Worm (Caenorhabditis elegans) whole organism, L3 larva: ENCODE measurements around the gene F13D12.10.
A peak's percentile ranks its signal among the peaks of the same experiment; 100 is the strongest.

Experiments used
- R02D3.7 ChIP-seq: fragments of 150-350 bp; optimal IDR thresholded peaks from 2 replicates; lab custom pipeline; 2014; ENCODE audit warnings: missing biosample characterization, missing genetic modification characterization
- ZK546.5 ChIP-seq: sonication (generic microtip); optimal IDR thresholded peaks from 2 replicates; lab custom pipeline; 2017; ENCODE audit warnings: missing biosample characterization, missing genetic modification characterization
- aly-2 ChIP-seq: fragments of 150-350 bp; optimal IDR thresholded peaks from 2 replicates; lab custom pipeline; 2014; ENCODE audit warnings: missing biosample characterization, missing genetic modification characterization
- ama-1 ChIP-seq: fragments of 150-350 bp; optimal IDR thresholded peaks from 2 replicates; lab custom pipeline; 2018
- ceh-16 ChIP-seq: sonication (generic microtip); optimal IDR thresholded peaks from 2 replicates; lab custom pipeline; 2017; ENCODE audit warnings: missing biosample characterization, missing genetic modification characterization
- ceh-28 ChIP-seq: fragments of 150-350 bp; optimal IDR thresholded peaks from 2 replicates; lab custom pipeline; 2014; ENCODE audit warnings: missing biosample characterization, missing genetic modification reagents, missing genetic modification characterization
- ceh-82 ChIP-seq: fragments of 150-350 bp; optimal IDR thresholded peaks from 2 replicates; lab custom pipeline; 2014; ENCODE audit warnings: missing biosample characterization, missing genetic modification characterization
- ceh-9 ChIP-seq: sonication (generic microtip); optimal IDR thresholded peaks from 2 replicates; lab custom pipeline; 2018; ENCODE audit warnings: missing biosample characterization, missing genetic modification characterization
- daf-12 ChIP-seq: fragments of 150-350 bp; optimal IDR thresholded peaks from 2 replicates; lab custom pipeline; 2014; ENCODE audit warnings: missing biosample characterization, missing genetic modification reagents, missing genetic modification characterization
- egl-27 ChIP-seq: sonication (generic microtip); optimal IDR thresholded peaks from 4 replicates; lab custom pipeline; 2017; ENCODE audit warnings: missing biosample characterization, missing genetic modification reagents, missing genetic modification characterization
- egl-5 ChIP-seq: fragments of 150-350 bp; optimal IDR thresholded peaks from 2 replicates; lab custom pipeline; 2017; ENCODE audit warnings: missing biosample characterization, missing genetic modification reagents, missing genetic modification characterization, inconsistent platforms
- elt-1 ChIP-seq: fragments of 150-350 bp; optimal IDR thresholded peaks from 2 replicates; lab custom pipeline; 2014; ENCODE audit warnings: missing biosample characterization, missing genetic modification characterization
- elt-2 ChIP-seq: sonication (generic microtip); optimal IDR thresholded peaks from 2 replicates; lab custom pipeline; 2016; ENCODE audit warnings: missing genetic modification reagents, mild to moderate bottlenecking, missing genetic modification characterization, missing compliant biosample characterization
- elt-3 ChIP-seq, 3 experiments: fragments of 150-350 bp in 1 of 3; sonication (generic microtip) in 2 of 3; optimal IDR thresholded peaks; 2 replicates in 2 of 3; 4 replicates in 1 of 3; lab custom pipeline; 2014 to 2017; ENCODE audit warnings: missing biosample characterization in 3 of 3, missing genetic modification characterization in 3 of 3
- eor-1 ChIP-seq, 2 experiments: fragments of 150-350 bp; optimal IDR thresholded peaks; 2 replicates each; lab custom pipeline; 2014 to 2018; ENCODE audit warnings: missing biosample characterization in 2 of 2, missing genetic modification characterization in 2 of 2
- fkh-10 ChIP-seq: sonication (generic microtip); optimal IDR thresholded peaks from 2 replicates; lab custom pipeline; 2017; ENCODE audit warnings: missing biosample characterization, missing genetic modification reagents, missing genetic modification characterization
- fkh-2 ChIP-seq: fragments of 150-350 bp; optimal IDR thresholded peaks from 2 replicates; lab custom pipeline; 2014; ENCODE audit warnings: missing biosample characterization, missing genetic modification reagents, missing genetic modification characterization
- fos-1 ChIP-seq: fragments of 150-350 bp; optimal IDR thresholded peaks from 2 replicates; lab custom pipeline; 2014; ENCODE audit warnings: missing biosample characterization, missing genetic modification characterization
- hmg-11 ChIP-seq: sonication (generic microtip); optimal IDR thresholded peaks from 2 replicates; lab custom pipeline; 2016; ENCODE audit warnings: missing genetic modification characterization, missing compliant biosample characterization
- jun-1 ChIP-seq: fragments of 150-350 bp; optimal IDR thresholded peaks from 2 replicates; lab custom pipeline; 2014; ENCODE audit warnings: missing biosample characterization, missing genetic modification reagents, missing genetic modification characterization
- lin-15B ChIP-seq: fragments of 150-350 bp; optimal IDR thresholded peaks from 2 replicates; lab custom pipeline; 2014; ENCODE audit warnings: missing biosample characterization, missing genetic modification characterization
- lin-39 ChIP-seq: fragments of 150-350 bp; optimal IDR thresholded peaks from 2 replicates; lab custom pipeline; 2018; ENCODE audit warnings: missing biosample characterization, missing genetic modification reagents, missing genetic modification characterization
- lsy-12 ChIP-seq: sonication (generic microtip); optimal IDR thresholded peaks from 2 replicates; lab custom pipeline; 2016; ENCODE audit warnings: mild to moderate bottlenecking, missing genetic modification characterization, missing compliant biosample characterization
- mdl-1 ChIP-seq: fragments of 150-350 bp; optimal IDR thresholded peaks from 2 replicates; lab custom pipeline; 2014; ENCODE audit warnings: missing biosample characterization, missing genetic modification characterization
- mml-1 ChIP-seq: fragments of 150-350 bp; sonication (generic microtip); optimal IDR thresholded peaks from 3 replicates; lab custom pipeline; 2014; ENCODE audit warnings: missing biosample characterization, missing genetic modification characterization
- nfya-1 ChIP-seq: sonication (generic microtip); optimal IDR thresholded peaks from 2 replicates; lab custom pipeline; 2017; ENCODE audit warnings: missing genetic modification characterization, mild to moderate bottlenecking, missing compliant biosample characterization, antibody characterized with exemption, moderate library complexity; ENCODE audit not compliant: insufficient read depth
- nhr-11 ChIP-seq: fragments of 150-350 bp; optimal IDR thresholded peaks from 2 replicates; lab custom pipeline; 2014; ENCODE audit warnings: missing biosample characterization, missing genetic modification characterization
- nhr-12 ChIP-seq: fragments of 150-350 bp; optimal IDR thresholded peaks from 2 replicates; lab custom pipeline; 2014; ENCODE audit warnings: missing biosample characterization, missing genetic modification characterization
- nhr-23 ChIP-seq: fragments of 150-350 bp; optimal IDR thresholded peaks from 2 replicates; lab custom pipeline; 2014; ENCODE audit warnings: missing biosample characterization, missing genetic modification reagents, missing genetic modification characterization
- nhr-237 ChIP-seq: fragments of 150-350 bp; optimal IDR thresholded peaks from 2 replicates; lab custom pipeline; 2014; ENCODE audit warnings: missing biosample characterization, missing genetic modification characterization
- nhr-25 ChIP-seq: sonication (generic microtip); optimal IDR thresholded peaks from 2 replicates; lab custom pipeline; 2017; ENCODE audit warnings: missing biosample characterization, missing genetic modification characterization
- nhr-28 ChIP-seq: fragments of 150-350 bp; optimal IDR thresholded peaks from 2 replicates; lab custom pipeline; 2014; ENCODE audit warnings: missing biosample characterization, missing genetic modification characterization
- nhr-43 ChIP-seq: sonication (generic microtip); optimal IDR thresholded peaks from 2 replicates; lab custom pipeline; 2016; ENCODE audit warnings: mild to moderate bottlenecking, missing genetic modification characterization, missing compliant biosample characterization; ENCODE audit not compliant: poor library complexity, severe bottlenecking
- nhr-67 ChIP-seq: fragments of 150-350 bp; optimal IDR thresholded peaks from 2 replicates; lab custom pipeline; 2014; ENCODE audit warnings: missing biosample characterization, missing genetic modification characterization
- nhr-76 ChIP-seq: fragments of 150-350 bp; sonication (generic microtip); optimal IDR thresholded peaks from 5 replicates; lab custom pipeline; 2014; ENCODE audit warnings: missing biosample characterization, missing genetic modification characterization
- nhr-77 ChIP-seq: fragments of 150-350 bp; optimal IDR thresholded peaks from 2 replicates; lab custom pipeline; 2014; ENCODE audit warnings: missing biosample characterization, missing genetic modification characterization
- pha-4 ChIP-seq: fragments of 150-350 bp; optimal IDR thresholded peaks from 2 replicates; lab custom pipeline; 2014; ENCODE audit warnings: missing biosample characterization, missing genetic modification reagents, missing genetic modification characterization
- pqm-1 ChIP-seq: fragments of 150-350 bp; optimal IDR thresholded peaks from 2 replicates; lab custom pipeline; 2017; ENCODE audit warnings: missing biosample characterization, missing genetic modification characterization, inconsistent platforms
- sea-2 ChIP-seq: fragments of 150-350 bp; sonication (generic microtip); optimal IDR thresholded peaks from 4 replicates; lab custom pipeline; 2014; ENCODE audit warnings: missing biosample characterization, missing genetic modification reagents, missing genetic modification characterization
- skn-1 ChIP-seq: fragments of 150-350 bp; optimal IDR thresholded peaks from 2 replicates; lab custom pipeline; 2014; ENCODE audit warnings: missing biosample characterization, missing genetic modification characterization
- snpc-4 ChIP-seq: fragments of 150-350 bp; optimal IDR thresholded peaks from 2 replicates; lab custom pipeline; 2014; ENCODE audit warnings: missing biosample characterization, missing genetic modification characterization
- tbx-2 ChIP-seq: sonication (generic microtip); optimal IDR thresholded peaks from 2 replicates; lab custom pipeline; 2016; ENCODE audit warnings: mild to moderate bottlenecking, missing genetic modification characterization, missing compliant biosample characterization
- unc-39 ChIP-seq: sonication (generic microtip); optimal IDR thresholded peaks from 4 replicates; lab custom pipeline; 2017; ENCODE audit warnings: missing biosample characterization, missing genetic modification characterization
- unc-62 ChIP-seq: fragments of 150-350 bp; sonication (generic microtip); optimal IDR thresholded peaks from 4 replicates; lab custom pipeline; 2014; ENCODE audit warnings: missing biosample characterization, missing genetic modification reagents, missing genetic modification characterization
- zag-1 ChIP-seq: fragments of 150-350 bp; optimal IDR thresholded peaks from 2 replicates; lab custom pipeline; 2014; ENCODE audit warnings: missing biosample characterization, missing genetic modification characterization
- ztf-11 ChIP-seq: fragments of 150-350 bp; optimal IDR thresholded peaks from 2 replicates; lab custom pipeline; 2014; ENCODE audit warnings: missing biosample characterization, missing genetic modification characterization
- ztf-4 ChIP-seq: fragments of 150-350 bp; optimal IDR thresholded peaks from 2 replicates; lab custom pipeline; 2014; ENCODE audit warnings: missing biosample characterization, missing genetic modification characterization

The F13D12.10 gene

DNA sequence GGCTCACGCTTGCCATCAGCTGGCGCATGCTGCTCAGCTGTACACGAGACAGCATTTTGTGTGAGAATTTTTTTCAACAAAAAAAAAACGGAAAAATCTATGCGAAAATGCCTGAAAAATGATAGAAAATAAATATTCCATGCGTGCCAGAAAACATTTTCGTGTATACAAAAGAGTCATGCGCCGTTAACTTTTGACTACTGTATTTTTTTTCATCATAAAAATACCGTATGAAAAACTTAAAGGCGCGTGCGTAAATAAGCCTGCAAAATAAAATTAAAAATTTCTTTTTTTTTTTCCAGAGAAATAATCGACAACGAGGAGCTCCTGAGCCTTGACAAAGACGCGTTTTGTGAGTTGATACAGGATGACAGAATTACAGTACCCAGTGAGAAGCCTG lies 23.7 kb upstream of the F13D12.10 start:
- TF ChIP-seq ceh-9 (tag; lab: Kevin White, UChicago): no peak
- TF ChIP-seq nhr-11 (tag; lab: Kevin White, UChicago): no peak
- no peak for TF ChIP-seq ceh-82 (tag; lab: Kevin White, UChicago)
- TF ChIP-seq fos-1 (tag; lab: Kevin White, UChicago): no peak

DNA sequence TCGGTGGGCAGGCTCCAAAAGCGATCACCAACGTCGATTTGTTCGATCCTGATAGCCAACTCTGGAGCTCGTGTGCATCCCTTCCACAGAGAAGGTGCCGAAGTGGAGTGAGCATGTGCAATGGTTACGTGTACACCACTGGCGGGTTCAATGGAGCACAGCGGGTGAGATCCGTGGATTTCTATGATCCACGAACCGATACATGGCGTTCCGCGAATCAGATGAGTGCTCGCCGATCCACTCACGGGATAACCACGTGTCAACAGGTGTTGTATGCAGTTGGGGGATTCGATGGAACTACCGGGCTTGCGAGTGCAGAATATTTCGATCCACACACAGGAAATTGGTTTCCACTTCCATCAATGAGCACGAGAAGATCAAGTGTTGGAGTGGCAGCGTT lies 22.7 kb upstream of the F13D12.10 start:
- TF ChIP-seq fos-1 (tag; lab: Kevin White, UChicago): no peak
- TF ChIP-seq mdl-1 (tag; lab: Kevin White, UChicago): no peak
- no peak for TF ChIP-seq aly-2 (tag; lab: Kevin White, UChicago)
- TF ChIP-seq jun-1 (tag; lab: Kevin White, UChicago): no peak
- TF ChIP-seq unc-62 (GFP tag; lab: Kevin White, UChicago): no peak
- no peak for TF ChIP-seq lsy-12 (tag; lab: Kevin White, UChicago)
- TF ChIP-seq lin-39 (tag; lab: Kevin White, UChicago): no peak
- no peak for TF ChIP-seq eor-1 (tag; optimal IDR thresholded peaks at IDR 0.05; lab: Kevin White, UChicago)
- TF ChIP-seq nhr-43 (tag; lab: Kevin White, UChicago): no peak
- TF ChIP-seq ztf-11 (tag; lab: Kevin White, UChicago): no peak
- no peak for TF ChIP-seq hmg-11 (tag; lab: Kevin White, UChicago)
- TF ChIP-seq zag-1 (tag; lab: Kevin White, UChicago): no peak
- TF ChIP-seq unc-39 (tag; lab: Kevin White, UChicago): no peak

DNA sequence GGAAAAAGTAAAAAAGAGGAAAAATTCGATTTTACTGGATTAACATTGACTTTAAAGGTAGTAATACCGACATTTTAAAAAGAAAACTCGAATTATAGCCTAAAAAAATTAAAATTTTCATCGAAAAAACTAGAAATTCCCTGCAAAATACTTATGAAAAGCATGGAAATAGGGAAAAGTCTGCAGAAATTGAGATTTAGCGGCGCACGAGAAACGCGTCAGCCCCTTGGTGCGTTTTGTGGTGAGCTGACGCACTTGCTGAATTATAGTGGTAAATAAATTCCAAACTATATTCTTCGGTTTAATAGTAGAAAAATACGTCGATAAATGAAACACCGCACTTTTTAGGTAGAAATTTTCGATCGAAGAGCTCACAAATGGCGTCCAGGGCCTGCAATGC lies 19.2 kb upstream of the F13D12.10 start:
- no peak for TF ChIP-seq ZK546.5 (tag; lab: Kevin White, UChicago)
- TF ChIP-seq eor-1 (tag; optimal IDR thresholded peaks at IDR 0.05; lab: Kevin White, UChicago): no peak
- peak; percentile 7 for TF ChIP-seq elt-2 (tag; lab: Kevin White, UChicago)
- TF ChIP-seq mdl-1 (tag; lab: Kevin White, UChicago): no peak
- TF ChIP-seq nhr-11 (tag; lab: Kevin White, UChicago): no peak
- no peak for TF ChIP-seq zag-1 (tag; lab: Kevin White, UChicago)
- no peak for TF ChIP-seq pqm-1 (tag; lab: Kevin White, UChicago)
- no peak for TF ChIP-seq jun-1 (tag; lab: Kevin White, UChicago)
- TF ChIP-seq fkh-10: no peak
- no peak for TF ChIP-seq R02D3.7 (tag; lab: Kevin White, UChicago)
- no peak for TF ChIP-seq tbx-2 (tag; lab: Kevin White, UChicago)
- TF ChIP-seq egl-5 (tag; lab: Kevin White, UChicago): no peak
- TF ChIP-seq lin-15B (tag; lab: Kevin White, UChicago): peak; percentile 31
- TF ChIP-seq ztf-4 (tag; lab: Kevin White, UChicago): no peak
- TF ChIP-seq ceh-9 (tag; lab: Kevin White, UChicago): no peak
- peak; percentile 40 for TF ChIP-seq lin-39 (tag; lab: Kevin White, UChicago)
- TF ChIP-seq nhr-77 (tag; lab: Kevin White, UChicago): no peak
- no peak for TF ChIP-seq nhr-76 (tag; lab: Kevin White, UChicago)
- no peak for TF ChIP-seq nhr-67 (tag; lab: Kevin White, UChicago)
- no peak for TF ChIP-seq aly-2 (tag; lab: Kevin White, UChicago)
- TF ChIP-seq unc-39 (tag; lab: Kevin White, UChicago): no peak
- no peak for TF ChIP-seq fos-1 (tag; lab: Kevin White, UChicago)
- no peak for TF ChIP-seq elt-3 (tag; optimal IDR thresholded peaks at IDR 0.05; lab: Kevin White, UChicago)
- no peak for TF ChIP-seq nhr-25 (tag; lab: Kevin White, UChicago)
- no peak for TF ChIP-seq skn-1
- TF ChIP-seq lsy-12 (tag; lab: Kevin White, UChicago): no peak
- TF ChIP-seq nhr-28 (tag; lab: Kevin White, UChicago): no peak
- TF ChIP-seq pha-4: peak; percentile 59
- TF ChIP-seq nhr-23: peak; percentile 47
- TF ChIP-seq nhr-12: no peak
- no peak for TF ChIP-seq elt-1
- no peak for TF ChIP-seq fkh-2 (tag; lab: Kevin White, UChicago)
- TF ChIP-seq ceh-16 (tag; lab: Kevin White, UChicago): no peak
- peak; percentile 56 for TF ChIP-seq snpc-4
- TF ChIP-seq egl-27 (tag; lab: Kevin White, UChicago): no peak
- no peak for TF ChIP-seq ama-1 (lab: Kevin White, UChicago)
- TF ChIP-seq daf-12 (tag; lab: Kevin White, UChicago): no peak
- no peak for TF ChIP-seq ceh-82 (tag; lab: Kevin White, UChicago)
- TF ChIP-seq mml-1 (tag; lab: Kevin White, UChicago): no peak
- TF ChIP-seq ceh-28: no peak
- TF ChIP-seq unc-62 (GFP tag; lab: Kevin White, UChicago): no peak
- no peak for TF ChIP-seq sea-2
- TF ChIP-seq nhr-43 (tag; lab: Kevin White, UChicago): no peak
- no peak for TF ChIP-seq nhr-237
- peak; percentile 57 for TF ChIP-seq hmg-11 (tag; lab: Kevin White, UChicago)
- no peak for TF ChIP-seq ztf-11 (tag; lab: Kevin White, UChicago)
- peak; percentile 45 for TF ChIP-seq nfya-1 (tag; lab: Kevin White, UChicago)
